Fruit fly (Drosophila melanogaster) whole organism, pupa: Measurements from ENCODE around the gene COX6AL2.

ENCODE experiments used
- CG10348 ChIP-seq: fragments of 200-800 bp; sonication (Bioruptor generic); IDR thresholded peaks from 2 replicates; pipeline ENCODE4 v1.3.6; 2022; ENCODE audit warnings: missing biosample characterization, missing genetic modification characterization
- CG12605 ChIP-seq: fragments of 200-800 bp; sonication (Bioruptor generic); IDR thresholded peaks from 2 replicates; pipeline ENCODE4 v1.3.6; 2022; ENCODE audit warnings: missing biosample characterization, missing genetic modification characterization
- CG13204 ChIP-seq: fragments of 200-800 bp; sonication (Bioruptor generic); optimal IDR thresholded peaks from 2 replicates; lab custom pipeline; 2018; ENCODE audit warnings: missing biosample characterization, mild to moderate bottlenecking, missing genetic modification characterization, moderate library complexity
- CG14655 ChIP-seq: fragments of 200-800 bp; sonication (Bioruptor generic); optimal IDR thresholded peaks from 3 replicates; lab custom pipeline; 2017; ENCODE audit warnings: mild to moderate bottlenecking, missing biosample characterization, missing genetic modification reagents, missing genetic modification characterization
- CG15710 ChIP-seq: fragments of 200-800 bp; sonication (Bioruptor generic); optimal IDR thresholded peaks from 2 replicates; lab custom pipeline; 2018; ENCODE audit warnings: missing biosample characterization, mild to moderate bottlenecking, missing genetic modification characterization, moderate library complexity
- CG17806 ChIP-seq: fragments of 200-800 bp; sonication (Bioruptor generic); optimal IDR thresholded peaks from 2 replicates; lab custom pipeline; 2018; ENCODE audit warnings: missing biosample characterization, mild to moderate bottlenecking, missing genetic modification characterization, moderate library complexity
- CG32121 ChIP-seq: fragments of 200-800 bp; sonication (Bioruptor generic); IDR thresholded peaks from 2 replicates; pipeline ENCODE4 v1.3.6; 2022; ENCODE audit warnings: missing biosample characterization, missing genetic modification characterization
- CG34367 ChIP-seq: fragments of 200-800 bp; sonication (Bioruptor generic); optimal IDR thresholded peaks from 2 replicates; lab custom pipeline; 2018; ENCODE audit warnings: missing biosample characterization, mild to moderate bottlenecking, missing genetic modification characterization
- CG4496 ChIP-seq: fragments of 200-800 bp; sonication (Bioruptor generic); IDR thresholded peaks from 3 replicates; pipeline ENCODE4 v1.3.6; 2022; ENCODE audit warnings: missing biosample characterization, missing genetic modification characterization
- CG8159 ChIP-seq: fragments of 200-800 bp; sonication (Bioruptor generic); optimal IDR thresholded peaks from 3 replicates; lab custom pipeline; 2018; ENCODE audit warnings: missing biosample characterization, mild to moderate bottlenecking, missing genetic modification characterization, moderate library complexity
- CG8301 ChIP-seq: fragments of 200-800 bp; sonication (Bioruptor generic); optimal IDR thresholded peaks from 2 replicates; lab custom pipeline; 2018; ENCODE audit warnings: missing biosample characterization, mild to moderate bottlenecking, missing genetic modification characterization
- CG9948 ChIP-seq: fragments of 200-800 bp; sonication (Bioruptor generic); optimal IDR thresholded peaks from 2 replicates; lab custom pipeline; 2018; ENCODE audit warnings: missing biosample characterization, mild to moderate bottlenecking, missing genetic modification characterization, moderate library complexity
- D1 ChIP-seq: fragments of 200-800 bp; sonication (Bioruptor generic); optimal IDR thresholded peaks from 2 replicates; lab custom pipeline; 2018; ENCODE audit warnings: missing biosample characterization, mild to moderate bottlenecking, missing genetic modification characterization, moderate library complexity
- EcR ChIP-seq: fragments of 200-800 bp; sonication (Bioruptor generic); optimal IDR thresholded peaks from 3 replicates; lab custom pipeline; 2019; ENCODE audit warnings: missing biosample characterization, missing genetic modification characterization, mild to moderate bottlenecking, moderate library complexity, missing genetic modification reagents
- Ets98B ChIP-seq: fragments of 200-800 bp; sonication (Bioruptor generic); IDR thresholded peaks from 2 replicates; pipeline ENCODE4 v1.3.6; 2022; ENCODE audit warnings: missing biosample characterization, missing genetic modification characterization
- Pif1A ChIP-seq: fragments of 200-800 bp; sonication (Bioruptor generic); optimal IDR thresholded peaks from 3 replicates; lab custom pipeline; 2016; ENCODE audit warnings: missing biosample characterization, missing genetic modification characterization
- Pif1B ChIP-seq: fragments of 200-800 bp; sonication (Bioruptor generic); optimal IDR thresholded peaks from 3 replicates; lab custom pipeline; 2016; ENCODE audit warnings: missing biosample characterization, missing genetic modification characterization
- Snoo ChIP-seq: fragments of 200-800 bp; sonication (Bioruptor generic); optimal IDR thresholded peaks from 3 replicates; lab custom pipeline; 2017; ENCODE audit warnings: missing biosample characterization, mild to moderate bottlenecking, missing genetic modification characterization, inconsistent platforms
- fd96Ca ChIP-seq: fragments of 200-800 bp; sonication (Bioruptor generic); IDR thresholded peaks from 3 replicates; pipeline ENCODE4 v1.3.6; 2022; ENCODE audit warnings: missing biosample characterization, missing genetic modification characterization
- gl ChIP-seq: fragments of 200-800 bp; sonication (Bioruptor generic); optimal IDR thresholded peaks from 2 replicates; lab custom pipeline; 2018; ENCODE audit warnings: missing biosample characterization, mild to moderate bottlenecking, missing genetic modification characterization
- rn ChIP-seq: fragments of 200-800 bp; sonication (Bioruptor generic); IDR thresholded peaks from 2 replicates; pipeline ENCODE4 v1.3.6; 2022; ENCODE audit warnings: missing biosample characterization, missing genetic modification characterization

The COX6AL2 gene

dm6 chr3L:18914100-18914683, at the start of gene COX6AL2:
Gene COX6AL2, minus strand, starts transcription at chr3L:18914150.
- no peak for TF ChIP-seq Snoo (tag; lab: Kevin White, UChicago)
- TF ChIP-seq CG32121 (GFP tag; lab: Robert Waterston, UW): no peak
- no peak for TF ChIP-seq CG13204
- TF ChIP-seq rn: no peak
- TF ChIP-seq CG4496: no peak
- no peak for TF ChIP-seq Ets98B
- no peak for TF ChIP-seq CG34367 (tag; lab: Kevin White, UChicago)
- TF ChIP-seq CG8159: no peak
- TF ChIP-seq Pif1A (GFP tag; lab: Kevin White, UChicago): no peak
- no peak for TF ChIP-seq EcR (GFP tag; lab: Kevin White, UChicago)
- TF ChIP-seq CG17806 (tag; lab: Kevin White, UChicago): no peak
- TF ChIP-seq, all 21 proteins: peak for 0

- no peak for TF ChIP-seq CG34367 (tag; lab: Kevin White, UChicago)
- no peak for TF ChIP-seq rn
- TF ChIP-seq Ets98B: no peak
- TF ChIP-seq, all 21 proteins: peak for 0
Measured at dm6 chr3L:18957032-18957431, 43.1 kb upstream of the COX6AL2 start.

dm6 chr3L:18952399-18952798, 38.4 kb upstream of the COX6AL2 start:
- TF ChIP-seq CG10348 (GFP tag; lab: Robert Waterston, UW) (no peak), CG9948 (tag; lab: Kevin White, UChicago) (no peak), EcR (GFP tag; lab: Kevin White, UChicago) (peak; percentile 63), CG12605 (GFP tag; lab: Robert Waterston, UW) (no peak), Snoo (tag; lab: Kevin White, UChicago) (peak; percentile 38)

dm6 chr3L:18950359-18950758, 36.4 kb upstream of the COX6AL2 start, which contains the start of gene CG6836:
Gene CG6836, plus strand, starts transcription at chr3L:18950629.
- TF ChIP-seq fd96Ca (GFP tag; lab: Robert Waterston, UW): no peak
- TF ChIP-seq CG13204: no peak
- TF ChIP-seq CG8159: no peak
- peak; percentile 38; the same call in 1 of the 2 replicates for TF ChIP-seq CG32121 (GFP tag; lab: Robert Waterston, UW)
- no peak for TF ChIP-seq CG34367 (tag; lab: Kevin White, UChicago)
- TF ChIP-seq rn: no peak
- no peak for TF ChIP-seq Pif1B (GFP tag; lab: Kevin White, UChicago)
- 0 out of 3 replicates have a peak, but pooled peaks have one; percentile 29 for TF ChIP-seq CG4496
- TF ChIP-seq Snoo (tag; lab: Kevin White, UChicago): no peak
- no peak for TF ChIP-seq Ets98B
- no peak for TF ChIP-seq CG8301 (tag; lab: Kevin White, UChicago)
- TF ChIP-seq D1 (tag; lab: Kevin White, UChicago): no peak

- no peak for TF ChIP-seq CG17806 (tag; lab: Kevin White, UChicago)
- TF ChIP-seq, all 21 proteins: peak for 0
Measured at dm6 chr3L:18949137-18949536, 35.2 kb upstream of the COX6AL2 start.

DNA sequence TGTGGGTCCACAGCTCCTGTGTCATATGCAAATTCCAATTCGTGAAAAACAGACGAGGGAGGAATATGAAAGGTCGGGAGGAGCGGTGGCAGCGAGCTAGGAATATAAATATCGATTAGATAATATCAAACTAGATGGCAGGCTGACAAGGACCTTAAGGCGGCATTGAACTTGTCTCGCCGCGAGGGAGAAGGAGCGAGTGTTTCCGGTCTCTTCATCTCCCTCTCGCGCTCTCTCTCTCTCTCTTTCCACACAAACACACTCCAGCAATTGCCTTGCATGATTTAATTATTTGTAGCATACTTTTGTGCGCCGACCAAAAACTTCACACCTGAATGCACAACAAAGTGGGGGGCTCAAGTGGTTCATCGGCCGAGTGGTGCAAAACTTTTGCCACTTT, 33.0 kb upstream of the COX6AL2 start:
- no peak for TF ChIP-seq fd96Ca (GFP tag; lab: Robert Waterston, UW)
- TF ChIP-seq CG12605 (GFP tag; lab: Robert Waterston, UW): no peak
- no peak for TF ChIP-seq D1 (tag; lab: Kevin White, UChicago)
- no peak for TF ChIP-seq Ets98B
- TF ChIP-seq CG4496: peak; percentile 77
- TF ChIP-seq CG15710 (tag; lab: Kevin White, UChicago): no peak
- TF ChIP-seq CG8159: no peak
- TF ChIP-seq Snoo (tag; lab: Kevin White, UChicago): no peak
- TF ChIP-seq Pif1A (GFP tag; lab: Kevin White, UChicago): peak; percentile 6
- TF ChIP-seq CG34367 (tag; lab: Kevin White, UChicago): peak; percentile 5
- no peak for TF ChIP-seq gl (tag; lab: Kevin White, UChicago)
- no peak for TF ChIP-seq Pif1B (GFP tag; lab: Kevin White, UChicago)
- no peak for TF ChIP-seq CG10348 (GFP tag; lab: Robert Waterston, UW)
- TF ChIP-seq CG14655: no peak
- no peak for TF ChIP-seq CG13204

DNA sequence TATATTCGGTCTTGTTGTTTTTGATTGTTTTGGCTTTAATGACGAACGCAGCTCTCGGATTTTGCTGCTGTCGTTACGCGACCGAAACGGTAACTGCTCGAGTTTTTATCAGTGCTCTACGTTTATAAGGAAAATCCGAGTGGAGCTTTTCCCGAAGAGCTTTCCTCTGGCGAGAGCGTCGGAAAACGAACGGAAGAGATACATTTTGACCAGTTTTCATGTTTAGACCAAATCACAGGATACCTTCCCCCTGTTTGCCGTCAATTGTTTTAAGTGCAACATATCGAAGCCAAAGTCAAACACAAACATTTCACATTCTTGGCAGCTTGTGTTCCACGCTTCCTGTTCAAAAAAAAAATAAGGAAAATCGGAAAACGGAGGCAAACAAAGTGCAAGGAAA, 32.0 kb upstream of the COX6AL2 start, which contains the start of gene CG32204:
TSS of gene CG32204 (minus strand) at position 101 of the 400 bp plus-strand sequence.
- no peak for TF ChIP-seq CG17806 (tag; lab: Kevin White, UChicago)
- no peak for TF ChIP-seq CG9948 (tag; lab: Kevin White, UChicago)
- TF ChIP-seq CG34367 (tag; lab: Kevin White, UChicago): no peak
- TF ChIP-seq gl (tag; lab: Kevin White, UChicago): no peak
- no peak for TF ChIP-seq CG13204
- TF ChIP-seq CG8159: no peak
- TF ChIP-seq fd96Ca (GFP tag; lab: Robert Waterston, UW): no peak
- TF ChIP-seq CG15710 (tag; lab: Kevin White, UChicago): no peak
- TF ChIP-seq CG10348 (GFP tag; lab: Robert Waterston, UW): no peak
- no peak for TF ChIP-seq CG32121 (GFP tag; lab: Robert Waterston, UW)
- no peak for TF ChIP-seq EcR (GFP tag; lab: Kevin White, UChicago)
